Fruit fly (Drosophila melanogaster) ovary, adult (tissue): ENCODE measurements around the gene CG11596.

Experiments used
- CG17801 ChIP-seq: fragments of 200-800 bp; optimal IDR thresholded peaks from 2 replicates; lab custom pipeline; 2019; ENCODE audit warnings: missing biosample characterization, mild to moderate bottlenecking, missing genetic modification characterization, moderate library complexity; ENCODE audit not compliant: partially characterized antibody

The CG11596 gene

dm6 chrX:1963591-1964216, 36.2 kb downstream of the CG11596 start:
- peak; percentile 90 for TF ChIP-seq CG17801 (GFP tag; lab: Kevin White, UChicago)

- no peak for TF ChIP-seq CG17801 (GFP tag; lab: Kevin White, UChicago)
Measured at dm6 chrX:1964409-1965345, 37.2 kb downstream of the CG11596 start.

- no peak for TF ChIP-seq CG17801 (GFP tag; lab: Kevin White, UChicago)
Measured at dm6 chrX:1965512-1965911, 38.0 kb downstream of the CG11596 start.

- TF ChIP-seq CG17801 (GFP tag; lab: Kevin White, UChicago): peak; percentile 57
Measured at dm6 chrX:1965979-1966778, 38.7 kb downstream of the CG11596 start.

- TF ChIP-seq CG17801 (GFP tag; lab: Kevin White, UChicago): no peak
Measured at dm6 chrX:1966779-1967520, 39.5 kb downstream of the CG11596 start.

dm6 chrX:1968152-1968551, 40.7 kb downstream of the CG11596 start:
- TF ChIP-seq CG17801 (GFP tag; lab: Kevin White, UChicago): no peak

- TF ChIP-seq CG17801 (GFP tag; lab: Kevin White, UChicago): peak; percentile 40
Measured at dm6 chrX:1968581-1969258, 41.2 kb downstream of the CG11596 start.

- no peak for TF ChIP-seq CG17801 (GFP tag; lab: Kevin White, UChicago)
Measured at dm6 chrX:1969775-1970574, 42.5 kb downstream of the CG11596 start.

- no peak for TF ChIP-seq CG17801 (GFP tag; lab: Kevin White, UChicago)
Measured at dm6 chrX:1970575-1971325, 43.3 kb downstream of the CG11596 start.

dm6 chrX:1972150-1972549, 44.7 kb downstream of the CG11596 start:
- no peak for TF ChIP-seq CG17801 (GFP tag; lab: Kevin White, UChicago)

dm6 chrX:1975879-1976601, 48.6 kb downstream of the CG11596 start:
- TF ChIP-seq CG17801 (GFP tag; lab: Kevin White, UChicago): peak; percentile 42

- no peak for TF ChIP-seq CG17801 (GFP tag; lab: Kevin White, UChicago)
Measured at dm6 chrX:1979031-1979430, 51.5 kb downstream of the CG11596 start.
